Worm (Caenorhabditis elegans): ENCODE measurements around the gene coh-3.

DNA sequence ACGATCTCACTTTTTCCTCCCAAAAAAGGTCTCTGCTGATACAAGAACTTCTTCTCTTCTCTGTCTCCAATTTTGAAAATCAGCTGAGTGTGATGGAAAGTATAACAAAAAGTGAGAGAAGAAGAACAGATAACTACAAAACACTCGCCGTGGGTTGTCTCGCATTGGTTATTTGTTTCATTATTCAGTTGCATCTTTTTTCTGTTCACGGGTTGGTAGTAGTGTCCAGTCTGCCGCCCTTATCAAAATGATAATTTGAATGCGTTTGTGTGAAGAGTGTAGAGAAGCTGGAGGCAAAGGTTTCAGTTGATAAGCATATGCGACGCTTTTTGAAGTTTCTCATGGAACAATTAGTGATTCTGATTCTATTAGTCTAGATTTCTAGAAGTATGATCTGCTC is 45.8 kb downstream of the coh-3 start:
- no peak for TF ChIP-seq T07F8.4 (tag; optimal IDR thresholded peaks at IDR 0.05)
- TF ChIP-seq C17E4.6 (GFP tag; IDR thresholded peaks at IDR 0.05): no peak
- no peak for TF ChIP-seq Y56A3A.18 (GFP tag; IDR thresholded peaks at IDR 0.05)
- TF ChIP-seq tbx-9 (tag; optimal IDR thresholded peaks at IDR 0.05; ENCODE audit: borderline replicate concordance): no peak
- no peak for TF ChIP-seq attf-5 (GFP tag; optimal IDR thresholded peaks at IDR 0.05)
- no peak for TF ChIP-seq ama-1 (optimal IDR thresholded peaks at IDR 0.05)
- no peak for TF ChIP-seq ama-1 (GFP tag; optimal IDR thresholded peaks at IDR 0.05)
- no peak for TF ChIP-seq attf-6 (GFP tag; IDR thresholded peaks at IDR 0.05)
- TF ChIP-seq pha-4 (tag; optimal IDR thresholded peaks at IDR 0.05): no peak
- no peak for TF ChIP-seq lin-40 (tag; optimal IDR thresholded peaks at IDR 0.05)
- TF ChIP-seq him-1 (tag; optimal IDR thresholded peaks at IDR 0.05): no peak
